Worm (Caenorhabditis elegans) whole organism, L3 larva: ENCODE measurements around the gene sqrd-1.

Experiments
- R02D3.7 ChIP-seq: fragments of 150-350 bp; optimal IDR thresholded peaks from 2 replicates; lab custom pipeline; 2014; ENCODE audit warnings: missing biosample characterization, missing genetic modification characterization
- ZK546.5 ChIP-seq: sonication (generic microtip); optimal IDR thresholded peaks from 2 replicates; lab custom pipeline; 2017; ENCODE audit warnings: missing biosample characterization, missing genetic modification characterization
- aly-2 ChIP-seq: fragments of 150-350 bp; optimal IDR thresholded peaks from 2 replicates; lab custom pipeline; 2014; ENCODE audit warnings: missing biosample characterization, missing genetic modification characterization
- ceh-16 ChIP-seq: sonication (generic microtip); optimal IDR thresholded peaks from 2 replicates; lab custom pipeline; 2017; ENCODE audit warnings: missing biosample characterization, missing genetic modification characterization
- ceh-9 ChIP-seq: sonication (generic microtip); optimal IDR thresholded peaks from 2 replicates; lab custom pipeline; 2018; ENCODE audit warnings: missing biosample characterization, missing genetic modification characterization
- egl-27 ChIP-seq: sonication (generic microtip); optimal IDR thresholded peaks from 4 replicates; lab custom pipeline; 2017; ENCODE audit warnings: missing biosample characterization, missing genetic modification reagents, missing genetic modification characterization
- egl-5 ChIP-seq: fragments of 150-350 bp; optimal IDR thresholded peaks from 2 replicates; lab custom pipeline; 2017; ENCODE audit warnings: missing biosample characterization, missing genetic modification reagents, missing genetic modification characterization, inconsistent platforms
- elt-2 ChIP-seq: sonication (generic microtip); optimal IDR thresholded peaks from 2 replicates; lab custom pipeline; 2016; ENCODE audit warnings: missing genetic modification reagents, mild to moderate bottlenecking, missing genetic modification characterization, missing compliant biosample characterization
- eor-1 ChIP-seq, 2 experiments: fragments of 150-350 bp; optimal IDR thresholded peaks; 2 replicates each; lab custom pipeline; 2014 to 2018; ENCODE audit warnings: missing biosample characterization in 2 of 2, missing genetic modification characterization in 2 of 2
- fkh-10 ChIP-seq: sonication (generic microtip); optimal IDR thresholded peaks from 2 replicates; lab custom pipeline; 2017; ENCODE audit warnings: missing biosample characterization, missing genetic modification reagents, missing genetic modification characterization
- fkh-2 ChIP-seq: fragments of 150-350 bp; optimal IDR thresholded peaks from 2 replicates; lab custom pipeline; 2014; ENCODE audit warnings: missing biosample characterization, missing genetic modification reagents, missing genetic modification characterization
- fos-1 ChIP-seq: fragments of 150-350 bp; optimal IDR thresholded peaks from 2 replicates; lab custom pipeline; 2014; ENCODE audit warnings: missing biosample characterization, missing genetic modification characterization
- hmg-11 ChIP-seq: sonication (generic microtip); optimal IDR thresholded peaks from 2 replicates; lab custom pipeline; 2016; ENCODE audit warnings: missing genetic modification characterization, missing compliant biosample characterization
- lin-15B ChIP-seq: fragments of 150-350 bp; optimal IDR thresholded peaks from 2 replicates; lab custom pipeline; 2014; ENCODE audit warnings: missing biosample characterization, missing genetic modification characterization
- lin-39 ChIP-seq: fragments of 150-350 bp; optimal IDR thresholded peaks from 2 replicates; lab custom pipeline; 2018; ENCODE audit warnings: missing biosample characterization, missing genetic modification reagents, missing genetic modification characterization
- lsy-12 ChIP-seq: sonication (generic microtip); optimal IDR thresholded peaks from 2 replicates; lab custom pipeline; 2016; ENCODE audit warnings: mild to moderate bottlenecking, missing genetic modification characterization, missing compliant biosample characterization
- mml-1 ChIP-seq: fragments of 150-350 bp; sonication (generic microtip); optimal IDR thresholded peaks from 3 replicates; lab custom pipeline; 2014; ENCODE audit warnings: missing biosample characterization, missing genetic modification characterization
- nfya-1 ChIP-seq: sonication (generic microtip); optimal IDR thresholded peaks from 2 replicates; lab custom pipeline; 2017; ENCODE audit warnings: missing genetic modification characterization, mild to moderate bottlenecking, missing compliant biosample characterization, antibody characterized with exemption, moderate library complexity; ENCODE audit not compliant: insufficient read depth
- nhr-11 ChIP-seq: fragments of 150-350 bp; optimal IDR thresholded peaks from 2 replicates; lab custom pipeline; 2014; ENCODE audit warnings: missing biosample characterization, missing genetic modification characterization
- nhr-23 ChIP-seq: fragments of 150-350 bp; optimal IDR thresholded peaks from 2 replicates; lab custom pipeline; 2014; ENCODE audit warnings: missing biosample characterization, missing genetic modification reagents, missing genetic modification characterization
- nhr-237 ChIP-seq: fragments of 150-350 bp; optimal IDR thresholded peaks from 2 replicates; lab custom pipeline; 2014; ENCODE audit warnings: missing biosample characterization, missing genetic modification characterization
- nhr-28 ChIP-seq: fragments of 150-350 bp; optimal IDR thresholded peaks from 2 replicates; lab custom pipeline; 2014; ENCODE audit warnings: missing biosample characterization, missing genetic modification characterization
- nhr-43 ChIP-seq: sonication (generic microtip); optimal IDR thresholded peaks from 2 replicates; lab custom pipeline; 2016; ENCODE audit warnings: mild to moderate bottlenecking, missing genetic modification characterization, missing compliant biosample characterization; ENCODE audit not compliant: poor library complexity, severe bottlenecking
- nhr-67 ChIP-seq: fragments of 150-350 bp; optimal IDR thresholded peaks from 2 replicates; lab custom pipeline; 2014; ENCODE audit warnings: missing biosample characterization, missing genetic modification characterization
- pha-4 ChIP-seq: fragments of 150-350 bp; optimal IDR thresholded peaks from 2 replicates; lab custom pipeline; 2014; ENCODE audit warnings: missing biosample characterization, missing genetic modification reagents, missing genetic modification characterization
- sea-2 ChIP-seq: fragments of 150-350 bp; sonication (generic microtip); optimal IDR thresholded peaks from 4 replicates; lab custom pipeline; 2014; ENCODE audit warnings: missing biosample characterization, missing genetic modification reagents, missing genetic modification characterization
- snpc-4 ChIP-seq: fragments of 150-350 bp; optimal IDR thresholded peaks from 2 replicates; lab custom pipeline; 2014; ENCODE audit warnings: missing biosample characterization, missing genetic modification characterization
- tbx-2 ChIP-seq: sonication (generic microtip); optimal IDR thresholded peaks from 2 replicates; lab custom pipeline; 2016; ENCODE audit warnings: mild to moderate bottlenecking, missing genetic modification characterization, missing compliant biosample characterization
- unc-39 ChIP-seq: sonication (generic microtip); optimal IDR thresholded peaks from 4 replicates; lab custom pipeline; 2017; ENCODE audit warnings: missing biosample characterization, missing genetic modification characterization
- ztf-11 ChIP-seq: fragments of 150-350 bp; optimal IDR thresholded peaks from 2 replicates; lab custom pipeline; 2014; ENCODE audit warnings: missing biosample characterization, missing genetic modification characterization
- ztf-4 ChIP-seq: fragments of 150-350 bp; optimal IDR thresholded peaks from 2 replicates; lab custom pipeline; 2014; ENCODE audit warnings: missing biosample characterization, missing genetic modification characterization

The sqrd-1 gene

ce11 chrIV:14215777-14216176, 3.9 kb upstream of the sqrd-1 start:
- TF ChIP-seq ztf-4 (tag; lab: Kevin White, UChicago) = no peak
- TF ChIP-seq nhr-237 (tag; lab: Kevin White, UChicago) = no peak
- no peak for TF ChIP-seq sea-2 (GFP tag; lab: Kevin White, UChicago)
- TF ChIP-seq R02D3.7 (tag; lab: Kevin White, UChicago) = no peak
- no peak for TF ChIP-seq lin-39
- TF ChIP-seq mml-1 = no peak
- no peak for TF ChIP-seq egl-5 (tag; lab: Kevin White, UChicago)
- TF ChIP-seq snpc-4 (tag; lab: Kevin White, UChicago) = no peak
- no peak for TF ChIP-seq nhr-28 (tag; lab: Kevin White, UChicago)
- TF ChIP-seq egl-27 = no peak
- no peak for TF ChIP-seq nhr-11 (tag; lab: Kevin White, UChicago)
- TF ChIP-seq lsy-12 (tag; lab: Kevin White, UChicago) = no peak
- no peak for TF ChIP-seq nfya-1
- TF ChIP-seq pha-4 (tag; lab: Kevin White, UChicago) = no peak

- TF ChIP-seq mml-1 = no peak
- TF ChIP-seq fkh-10 (GFP tag; lab: Kevin White, UChicago) = no peak
- TF ChIP-seq snpc-4 (tag; lab: Kevin White, UChicago) = peak; percentile 78
- peak; percentile 82 for TF ChIP-seq hmg-11 (tag; lab: Kevin White, UChicago)
- TF ChIP-seq pha-4 (tag; lab: Kevin White, UChicago) = no peak
- TF ChIP-seq elt-2 (tag; lab: Kevin White, UChicago) = peak; percentile 9
- no peak for TF ChIP-seq eor-1 (tag; optimal IDR thresholded peaks at IDR 0.05; lab: Kevin White, UChicago)
- peak; percentile 16 for TF ChIP-seq lin-39
- TF ChIP-seq nhr-43 (tag; lab: Kevin White, UChicago) = peak; percentile 62
- TF ChIP-seq, all 47 proteins: peak for 5
Measured at ce11 chrIV:14224912-14225311, 5.2 kb downstream of the sqrd-1 start.

ce11 chrIV:14227138-14227537, 7.5 kb downstream of the sqrd-1 start:
- TF ChIP-seq nhr-43 (tag; lab: Kevin White, UChicago) (no peak), lin-39 (no peak)

ce11 chrIV:14228069-14228468, 8.4 kb downstream of the sqrd-1 start, which contains the start of gene F02H6.7:
F02H6.7 (minus strand) TSS chrIV:14228169.
- TF ChIP-seq nhr-43 (tag; lab: Kevin White, UChicago) = no peak
- TF ChIP-seq aly-2 = no peak
- TF ChIP-seq ztf-4 (tag; lab: Kevin White, UChicago) = no peak
- TF ChIP-seq tbx-2 (tag; lab: Kevin White, UChicago) = no peak
- TF ChIP-seq nhr-23 (tag; lab: Kevin White, UChicago) = no peak
- no peak for TF ChIP-seq unc-39 (tag; lab: Kevin White, UChicago)
- no peak for TF ChIP-seq lsy-12 (tag; lab: Kevin White, UChicago)
- TF ChIP-seq fos-1 = no peak
- no peak for TF ChIP-seq ztf-11 (tag; lab: Kevin White, UChicago)
- no peak for TF ChIP-seq fkh-2 (tag; lab: Kevin White, UChicago)
- no peak for TF ChIP-seq ceh-16 (tag; lab: Kevin White, UChicago)
- no peak for TF ChIP-seq lin-15B
- no peak for TF ChIP-seq nhr-67 (tag; lab: Kevin White, UChicago)
- no peak for TF ChIP-seq hmg-11 (tag; lab: Kevin White, UChicago)

DNA sequence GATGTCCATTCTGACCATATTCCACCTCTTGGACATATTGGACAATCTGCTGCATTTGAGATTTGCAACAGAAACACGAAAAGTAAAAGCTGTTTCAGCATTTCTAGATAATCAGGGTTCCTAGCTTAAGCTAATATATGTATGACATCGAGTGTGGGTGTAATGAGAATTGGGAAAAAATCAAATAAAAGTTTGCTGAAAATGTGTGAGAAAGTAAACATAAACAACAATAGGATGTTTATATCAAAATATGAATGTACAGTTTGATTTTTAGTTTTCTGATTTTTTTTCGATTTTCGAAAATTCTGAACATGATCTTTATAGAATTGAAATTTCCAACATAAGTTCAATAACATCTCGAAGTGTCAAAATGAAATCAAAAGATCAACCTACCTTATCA, 11.1 kb downstream of the sqrd-1 start, which contains the start of gene F02H6.6:
Gene F02H6.6, minus strand, starts transcription at position 101 of the 400 bp plus-strand sequence.
- no peak for TF ChIP-seq egl-27
- no peak for TF ChIP-seq ceh-9
- TF ChIP-seq ZK546.5 (tag; lab: Kevin White, UChicago) = no peak
- no peak for TF ChIP-seq nhr-28 (tag; lab: Kevin White, UChicago)

DNA sequence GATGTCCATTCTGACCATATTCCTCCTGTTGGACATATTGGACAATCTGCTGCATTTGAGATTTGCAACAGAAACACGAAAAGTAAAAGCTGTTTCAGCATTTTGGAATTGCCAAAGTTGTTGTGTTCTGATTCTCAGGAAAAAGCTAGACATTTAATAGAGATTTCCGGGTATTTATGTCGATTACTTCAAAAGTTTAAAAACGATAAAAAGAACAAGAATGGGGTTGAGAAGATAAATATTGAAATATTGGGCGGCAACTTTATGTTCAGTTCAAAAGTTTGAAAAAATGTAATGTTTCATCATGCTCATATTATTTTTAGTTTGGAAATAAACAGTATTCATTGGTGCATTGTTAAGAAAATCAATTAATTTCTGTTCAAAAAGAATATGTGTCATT, 19.3 kb downstream of the sqrd-1 start, which contains the start of gene Y64G10A.1:
Gene Y64G10A.1, minus strand, starts transcription at position 101 of the 400 bp plus-strand sequence.
- TF ChIP-seq nhr-11 (tag; lab: Kevin White, UChicago) (no peak), nhr-67 (tag; lab: Kevin White, UChicago) (no peak)
